Worm (Caenorhabditis elegans): ENCODE data around the gene R02E4.3.

- no peak for TF ChIP-seq dao-5 (tag; optimal IDR thresholded peaks at IDR 0.05)
- no peak for TF ChIP-seq him-1 (tag; optimal IDR thresholded peaks at IDR 0.05)
Observed at ce11 chrX:4142648-4143259, 40.8 kb upstream of the R02E4.3 start.
